Worm (Caenorhabditis elegans) whole organism, L3 larva: ENCODE results near the gene pqn-87.

Source experiments
- R02D3.7 ChIP-seq: fragments of 150-350 bp; optimal IDR thresholded peaks from 2 replicates; lab custom pipeline; 2014; ENCODE audit warnings: missing biosample characterization, missing genetic modification characterization
- ZK546.5 ChIP-seq: sonication (generic microtip); optimal IDR thresholded peaks from 2 replicates; lab custom pipeline; 2017; ENCODE audit warnings: missing biosample characterization, missing genetic modification characterization
- aly-2 ChIP-seq: fragments of 150-350 bp; optimal IDR thresholded peaks from 2 replicates; lab custom pipeline; 2014; ENCODE audit warnings: missing biosample characterization, missing genetic modification characterization
- ama-1 ChIP-seq: fragments of 150-350 bp; optimal IDR thresholded peaks from 2 replicates; lab custom pipeline; 2018
- ceh-28 ChIP-seq: fragments of 150-350 bp; optimal IDR thresholded peaks from 2 replicates; lab custom pipeline; 2014; ENCODE audit warnings: missing biosample characterization, missing genetic modification reagents, missing genetic modification characterization
- ceh-82 ChIP-seq: fragments of 150-350 bp; optimal IDR thresholded peaks from 2 replicates; lab custom pipeline; 2014; ENCODE audit warnings: missing biosample characterization, missing genetic modification characterization
- ceh-9 ChIP-seq: sonication (generic microtip); optimal IDR thresholded peaks from 2 replicates; lab custom pipeline; 2018; ENCODE audit warnings: missing biosample characterization, missing genetic modification characterization
- egl-27 ChIP-seq: sonication (generic microtip); optimal IDR thresholded peaks from 4 replicates; lab custom pipeline; 2017; ENCODE audit warnings: missing biosample characterization, missing genetic modification reagents, missing genetic modification characterization
- egl-5 ChIP-seq: fragments of 150-350 bp; optimal IDR thresholded peaks from 2 replicates; lab custom pipeline; 2017; ENCODE audit warnings: missing biosample characterization, missing genetic modification reagents, missing genetic modification characterization, inconsistent platforms
- fkh-10 ChIP-seq: sonication (generic microtip); optimal IDR thresholded peaks from 2 replicates; lab custom pipeline; 2017; ENCODE audit warnings: missing biosample characterization, missing genetic modification reagents, missing genetic modification characterization
- fos-1 ChIP-seq: fragments of 150-350 bp; optimal IDR thresholded peaks from 2 replicates; lab custom pipeline; 2014; ENCODE audit warnings: missing biosample characterization, missing genetic modification characterization
- hmg-11 ChIP-seq: sonication (generic microtip); optimal IDR thresholded peaks from 2 replicates; lab custom pipeline; 2016; ENCODE audit warnings: missing genetic modification characterization, missing compliant biosample characterization
- lin-15B ChIP-seq: fragments of 150-350 bp; optimal IDR thresholded peaks from 2 replicates; lab custom pipeline; 2014; ENCODE audit warnings: missing biosample characterization, missing genetic modification characterization
- lin-39 ChIP-seq: fragments of 150-350 bp; optimal IDR thresholded peaks from 2 replicates; lab custom pipeline; 2018; ENCODE audit warnings: missing biosample characterization, missing genetic modification reagents, missing genetic modification characterization
- lsy-12 ChIP-seq: sonication (generic microtip); optimal IDR thresholded peaks from 2 replicates; lab custom pipeline; 2016; ENCODE audit warnings: mild to moderate bottlenecking, missing genetic modification characterization, missing compliant biosample characterization
- mdl-1 ChIP-seq: fragments of 150-350 bp; optimal IDR thresholded peaks from 2 replicates; lab custom pipeline; 2014; ENCODE audit warnings: missing biosample characterization, missing genetic modification characterization
- mml-1 ChIP-seq: fragments of 150-350 bp; sonication (generic microtip); optimal IDR thresholded peaks from 3 replicates; lab custom pipeline; 2014; ENCODE audit warnings: missing biosample characterization, missing genetic modification characterization
- nfya-1 ChIP-seq: sonication (generic microtip); optimal IDR thresholded peaks from 2 replicates; lab custom pipeline; 2017; ENCODE audit warnings: missing genetic modification characterization, mild to moderate bottlenecking, missing compliant biosample characterization, antibody characterized with exemption, moderate library complexity; ENCODE audit not compliant: insufficient read depth
- nhr-11 ChIP-seq: fragments of 150-350 bp; optimal IDR thresholded peaks from 2 replicates; lab custom pipeline; 2014; ENCODE audit warnings: missing biosample characterization, missing genetic modification characterization
- nhr-12 ChIP-seq: fragments of 150-350 bp; optimal IDR thresholded peaks from 2 replicates; lab custom pipeline; 2014; ENCODE audit warnings: missing biosample characterization, missing genetic modification characterization
- nhr-237 ChIP-seq: fragments of 150-350 bp; optimal IDR thresholded peaks from 2 replicates; lab custom pipeline; 2014; ENCODE audit warnings: missing biosample characterization, missing genetic modification characterization
- nhr-28 ChIP-seq: fragments of 150-350 bp; optimal IDR thresholded peaks from 2 replicates; lab custom pipeline; 2014; ENCODE audit warnings: missing biosample characterization, missing genetic modification characterization
- nhr-67 ChIP-seq: fragments of 150-350 bp; optimal IDR thresholded peaks from 2 replicates; lab custom pipeline; 2014; ENCODE audit warnings: missing biosample characterization, missing genetic modification characterization
- nhr-76 ChIP-seq: fragments of 150-350 bp; sonication (generic microtip); optimal IDR thresholded peaks from 5 replicates; lab custom pipeline; 2014; ENCODE audit warnings: missing biosample characterization, missing genetic modification characterization
- nhr-77 ChIP-seq: fragments of 150-350 bp; optimal IDR thresholded peaks from 2 replicates; lab custom pipeline; 2014; ENCODE audit warnings: missing biosample characterization, missing genetic modification characterization
- sea-2 ChIP-seq: fragments of 150-350 bp; sonication (generic microtip); optimal IDR thresholded peaks from 4 replicates; lab custom pipeline; 2014; ENCODE audit warnings: missing biosample characterization, missing genetic modification reagents, missing genetic modification characterization
- skn-1 ChIP-seq: fragments of 150-350 bp; optimal IDR thresholded peaks from 2 replicates; lab custom pipeline; 2014; ENCODE audit warnings: missing biosample characterization, missing genetic modification characterization
- snpc-4 ChIP-seq: fragments of 150-350 bp; optimal IDR thresholded peaks from 2 replicates; lab custom pipeline; 2014; ENCODE audit warnings: missing biosample characterization, missing genetic modification characterization
- tbx-2 ChIP-seq: sonication (generic microtip); optimal IDR thresholded peaks from 2 replicates; lab custom pipeline; 2016; ENCODE audit warnings: mild to moderate bottlenecking, missing genetic modification characterization, missing compliant biosample characterization
- unc-39 ChIP-seq: sonication (generic microtip); optimal IDR thresholded peaks from 4 replicates; lab custom pipeline; 2017; ENCODE audit warnings: missing biosample characterization, missing genetic modification characterization
- zag-1 ChIP-seq: fragments of 150-350 bp; optimal IDR thresholded peaks from 2 replicates; lab custom pipeline; 2014; ENCODE audit warnings: missing biosample characterization, missing genetic modification characterization
- ztf-11 ChIP-seq: fragments of 150-350 bp; optimal IDR thresholded peaks from 2 replicates; lab custom pipeline; 2014; ENCODE audit warnings: missing biosample characterization, missing genetic modification characterization

pqn-87 gene

ce11 chrII:12214562-12214961 lies 10.3 kb downstream of the pqn-87 start:
- TF ChIP-seq zag-1 (tag; lab: Kevin White, UChicago) = no peak
- TF ChIP-seq aly-2 (tag; lab: Kevin White, UChicago) = no peak
- TF ChIP-seq fos-1 (tag; lab: Kevin White, UChicago) = no peak
- TF ChIP-seq lin-15B (tag; lab: Kevin White, UChicago) = no peak
- no peak for TF ChIP-seq nhr-11 (tag; lab: Kevin White, UChicago)
- TF ChIP-seq lsy-12 (tag; lab: Kevin White, UChicago) = no peak
- no peak for TF ChIP-seq ceh-9 (tag; lab: Kevin White, UChicago)
- no peak for TF ChIP-seq nhr-28 (tag; lab: Kevin White, UChicago)
- no peak for TF ChIP-seq ztf-11 (tag; lab: Kevin White, UChicago)
- no peak for TF ChIP-seq ama-1 (lab: Kevin White, UChicago)
- TF ChIP-seq nhr-12 (tag; lab: Kevin White, UChicago) = no peak
- TF ChIP-seq mdl-1 (tag; lab: Kevin White, UChicago) = no peak
- no peak for TF ChIP-seq nfya-1
- no peak for TF ChIP-seq egl-5
- TF ChIP-seq ceh-82 = no peak
- TF ChIP-seq nhr-237 (tag; lab: Kevin White, UChicago) = no peak
- no peak for TF ChIP-seq nhr-76 (tag; lab: Kevin White, UChicago)
- TF ChIP-seq snpc-4 (tag; lab: Kevin White, UChicago) = no peak

DNA sequence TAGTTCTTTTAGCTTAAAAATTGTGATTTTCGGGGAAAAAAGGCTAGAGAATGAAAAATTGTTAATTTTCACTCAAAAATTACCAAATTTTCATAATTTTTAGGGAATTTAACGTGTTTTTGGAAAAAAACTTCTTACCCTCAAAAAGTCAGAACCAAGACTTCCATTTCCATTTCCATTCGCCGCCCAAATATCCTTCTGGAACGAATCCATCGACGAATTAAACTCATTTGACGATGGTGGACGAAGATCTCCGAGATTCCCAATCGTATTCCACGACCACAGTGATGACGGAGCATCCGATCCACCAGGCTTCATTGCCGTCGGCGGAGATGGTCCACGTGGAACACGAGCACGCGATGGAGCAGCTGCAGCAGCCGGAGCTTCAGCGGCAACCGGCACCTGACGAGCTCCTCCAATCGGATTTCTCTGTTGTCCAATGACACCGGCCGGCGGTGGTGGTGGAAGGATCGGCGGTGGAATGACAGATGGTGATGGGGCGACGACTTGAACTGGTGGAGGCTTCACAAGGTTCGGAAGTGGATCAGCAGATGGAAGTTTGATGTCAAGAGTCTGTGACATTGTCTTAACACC lies 13.1 kb downstream of the pqn-87 start:
- no peak for TF ChIP-seq nfya-1
- no peak for TF ChIP-seq mdl-1 (tag; lab: Kevin White, UChicago)
- no peak for TF ChIP-seq lin-15B (tag; lab: Kevin White, UChicago)
- no peak for TF ChIP-seq snpc-4 (tag; lab: Kevin White, UChicago)
- TF ChIP-seq nhr-28 (tag; lab: Kevin White, UChicago) = no peak
- TF ChIP-seq ama-1 (lab: Kevin White, UChicago) = no peak
- TF ChIP-seq skn-1 (tag; lab: Kevin White, UChicago) = no peak
- TF ChIP-seq unc-39 = no peak
- no peak for TF ChIP-seq nhr-11 (tag; lab: Kevin White, UChicago)
- TF ChIP-seq mml-1 (tag; lab: Kevin White, UChicago) = no peak
- TF ChIP-seq ZK546.5 = no peak
- no peak for TF ChIP-seq egl-5
- TF ChIP-seq zag-1 (tag; lab: Kevin White, UChicago) = no peak
- no peak for TF ChIP-seq fkh-10 (GFP tag; lab: Kevin White, UChicago)
- no peak for TF ChIP-seq nhr-237 (tag; lab: Kevin White, UChicago)
- no peak for TF ChIP-seq nhr-77 (tag; lab: Kevin White, UChicago)
- no peak for TF ChIP-seq ztf-11 (tag; lab: Kevin White, UChicago)
- TF ChIP-seq, all 47 proteins: peak for 0

DNA sequence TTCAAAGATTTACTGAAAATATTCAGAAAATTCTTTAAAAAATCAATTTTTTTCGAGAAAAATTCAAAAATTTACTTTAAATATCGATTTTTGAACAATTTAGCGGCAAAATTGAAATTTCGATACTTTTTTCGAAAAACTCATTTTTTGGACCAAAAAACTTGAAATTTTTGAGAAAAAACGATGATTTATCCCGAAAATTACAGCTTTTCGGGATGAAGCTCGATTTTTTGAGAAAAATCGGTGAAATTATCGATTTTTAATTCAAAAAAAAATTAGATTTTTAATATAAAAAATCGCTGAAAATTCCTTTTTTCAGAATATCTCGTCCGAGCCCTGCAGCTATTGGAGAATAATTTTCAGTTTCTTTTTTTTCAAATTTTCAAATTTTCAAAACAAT lies 16.1 kb downstream of the pqn-87 start:
- TF ChIP-seq ceh-28 (tag; lab: Kevin White, UChicago) = peak; percentile 21
- no peak for TF ChIP-seq lin-15B (tag; lab: Kevin White, UChicago)

ce11 chrII:12204617-12205016 lies 20.3 kb downstream of the pqn-87 start:
- TF ChIP-seq lin-39 = no peak
- TF ChIP-seq tbx-2 = no peak
- TF ChIP-seq nfya-1 = peak; percentile 91
- TF ChIP-seq, all 47 proteins: peak for 1

ce11 chrII:12202921-12203320 lies 22.0 kb downstream of the pqn-87 start, which contains the start of gene aqp-12:
TSS of gene aqp-12 (plus strand) at chrII:12203221.
- TF ChIP-seq lin-15B (tag; lab: Kevin White, UChicago) (no peak), unc-39 (no peak), hmg-11 (tag; lab: Kevin White, UChicago) (no peak), ceh-9 (tag; lab: Kevin White, UChicago) (no peak)
- TF ChIP-seq, all 47 proteins: peak for 0

DNA sequence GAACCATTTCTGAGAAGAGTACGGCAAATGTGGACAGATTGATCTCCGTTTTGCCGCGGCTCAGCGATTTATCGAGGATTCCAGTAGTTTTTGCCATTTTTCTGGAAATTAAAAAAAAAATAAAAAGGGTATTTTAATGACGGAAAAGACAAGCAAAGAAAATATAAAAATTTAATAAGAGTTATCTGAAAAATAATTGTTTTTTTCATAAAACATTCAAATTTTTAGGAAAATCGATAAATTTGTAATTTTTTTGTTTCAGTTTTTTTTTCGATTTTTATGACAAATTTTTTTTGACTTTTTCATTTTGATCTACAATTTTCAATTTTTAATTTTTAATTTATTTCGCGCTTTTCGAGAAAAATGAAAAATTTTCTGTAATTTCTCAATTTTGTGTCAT lies 22.6 kb downstream of the pqn-87 start, which contains the start of gene trpp-5:
Gene trpp-5, minus strand, starts transcription at position 101 of the 400 bp plus-strand sequence.
- TF ChIP-seq lin-39 (no peak), nfya-1 (no peak), ZK546.5 (no peak), lsy-12 (tag; lab: Kevin White, UChicago) (no peak), nhr-67 (tag; lab: Kevin White, UChicago) (no peak), sea-2 (no peak), R02D3.7 (tag; lab: Kevin White, UChicago) (no peak), nhr-77 (tag; lab: Kevin White, UChicago) (no peak), egl-27 (tag; lab: Kevin White, UChicago) (no peak), mml-1 (tag; lab: Kevin White, UChicago) (no peak)
- TF ChIP-seq, all 47 proteins: peak for 0
